Fruit fly (Drosophila melanogaster) whole organism, embryonic: ENCODE results near the gene CG33927.

Experiments used
- Adf1 ChIP-seq: fragments of 200-800 bp; sonication (Bioruptor generic); IDR thresholded peaks from 2 replicates; pipeline ENCODE4 v1.3.6; 2022; ENCODE audit warnings: missing biosample characterization, missing genetic modification characterization
- Atf-2 ChIP-seq: fragments of 200-800 bp; sonication (Bioruptor generic); optimal IDR thresholded peaks from 2 replicates; lab custom pipeline; 2016; ENCODE audit warnings: missing biosample characterization, missing genetic modification characterization
- Blimp-1 ChIP-seq: fragments of 200-800 bp; sonication (Bioruptor generic); optimal IDR thresholded peaks from 3 replicates; lab custom pipeline; 2018; ENCODE audit warnings: missing biosample characterization, missing genetic modification characterization, mild to moderate bottlenecking, moderate library complexity, missing genetic modification reagents
- CG1024 ChIP-seq: fragments of 200-800 bp; sonication (Bioruptor generic); IDR thresholded peaks from 2 replicates; pipeline ENCODE4 v1.3.6; 2022; ENCODE audit warnings: missing biosample characterization, missing genetic modification characterization
- CG13775 ChIP-seq: fragments of 200-800 bp; sonication (Bioruptor generic); optimal IDR thresholded peaks from 3 replicates; lab custom pipeline; 2017; ENCODE audit warnings: missing biosample characterization, mild to moderate bottlenecking, missing genetic modification characterization
- CG1603 ChIP-seq: fragments of 200-800 bp; sonication (Bioruptor generic); optimal IDR thresholded peaks from 2 replicates; lab custom pipeline; 2019; ENCODE audit warnings: missing biosample characterization, mild to moderate bottlenecking, missing genetic modification characterization, moderate library complexity
- CG2129 ChIP-seq: fragments of 200-800 bp; sonication (Bioruptor generic); IDR thresholded peaks from 2 replicates; pipeline ENCODE4 v1.3.6; 2022; ENCODE audit warnings: missing biosample characterization, missing genetic modification characterization; ENCODE audit not compliant: partially characterized antibody
- CG2875 ChIP-seq: fragments of 200-800 bp; sonication (Bioruptor generic); optimal IDR thresholded peaks from 2 replicates; lab custom pipeline; 2017; ENCODE audit warnings: missing biosample characterization, mild to moderate bottlenecking, missing genetic modification characterization, missing genetic modification reagents
- CG43689 ChIP-seq: fragments of 200-800 bp; sonication (Bioruptor generic); IDR thresholded peaks from 2 replicates; pipeline ENCODE4 v1.3.6; 2022; ENCODE audit warnings: missing biosample characterization, missing genetic modification characterization
- CG7372 ChIP-seq: fragments of 200-800 bp; sonication (Bioruptor generic); IDR thresholded peaks from 2 replicates; pipeline ENCODE4 v1.3.6; 2022; ENCODE audit warnings: missing biosample characterization, missing genetic modification characterization
- CG8765 ChIP-seq: fragments of 200-800 bp; sonication (Bioruptor generic); IDR thresholded peaks from 2 replicates; pipeline ENCODE4 v1.3.6; 2022; ENCODE audit warnings: missing biosample characterization, missing genetic modification characterization
- CG8924 ChIP-seq: fragments of 200-800 bp; optimal IDR thresholded peaks from 3 replicates; lab custom pipeline; 2019; ENCODE audit warnings: missing biosample characterization, mild to moderate bottlenecking, missing genetic modification characterization, moderate library complexity
- CTCF ChIP-seq: fragments of 200-800 bp; sonication (Bioruptor generic); optimal IDR thresholded peaks from 2 replicates; lab custom pipeline; 2017; ENCODE audit warnings: missing biosample characterization, mild to moderate bottlenecking, missing genetic modification characterization, moderate library complexity
- CrebB ChIP-seq: fragments of 200-800 bp; sonication (Bioruptor generic); optimal IDR thresholded peaks from 3 replicates; lab custom pipeline; 2018; ENCODE audit warnings: missing biosample characterization, mild to moderate bottlenecking, missing genetic modification characterization
- Dek ChIP-seq: fragments of 200-800 bp; sonication (Bioruptor generic); optimal IDR thresholded peaks from 3 replicates; lab custom pipeline; 2019; ENCODE audit warnings: missing biosample characterization, mild to moderate bottlenecking, missing genetic modification characterization, moderate library complexity
- Dip3 ChIP-seq: fragments of 200-800 bp; sonication (Bioruptor generic); optimal IDR thresholded peaks from 3 replicates; lab custom pipeline; 2016; ENCODE audit warnings: missing biosample characterization, missing genetic modification characterization
- Drgx ChIP-seq: fragments of 200-800 bp; sonication (Bioruptor generic); IDR thresholded peaks from 2 replicates; pipeline ENCODE4 v1.3.6; 2022; ENCODE audit warnings: missing biosample characterization, missing genetic modification characterization
- Fer3 ChIP-seq: fragments of 200-800 bp; sonication (Bioruptor generic); optimal IDR thresholded peaks from 2 replicates; lab custom pipeline; 2018; ENCODE audit warnings: missing biosample characterization, mild to moderate bottlenecking, missing genetic modification characterization, moderate library complexity
- H2.0 ChIP-seq: fragments of 200-800 bp; sonication (Bioruptor generic); IDR thresholded peaks from 2 replicates; pipeline ENCODE4 v1.3.6; 2022; ENCODE audit warnings: missing biosample characterization, missing genetic modification characterization
- Med ChIP-seq: fragments of 200-800 bp; sonication (Bioruptor generic); peaks from one replicate; lab custom pipeline; 2016; ENCODE audit warnings: missing biosample characterization, missing genetic modification characterization, mild to moderate bottlenecking, inconsistent platforms, moderate library complexity
- Poxn ChIP-seq: fragments of 200-800 bp; sonication (Bioruptor generic); IDR thresholded peaks from 2 replicates; pipeline ENCODE4 v1.3.6; 2022; ENCODE audit warnings: missing biosample characterization, missing genetic modification characterization
- Sox100B ChIP-seq: fragments of 200-800 bp; sonication (Bioruptor generic); optimal IDR thresholded peaks from 3 replicates; lab custom pipeline; 2018; ENCODE audit warnings: missing biosample characterization, mild to moderate bottlenecking, missing genetic modification characterization
- Sox102F ChIP-seq: fragments of 200-800 bp; sonication (Bioruptor generic); optimal IDR thresholded peaks from 2 replicates; lab custom pipeline; 2018; ENCODE audit warnings: missing biosample characterization, mild to moderate bottlenecking, missing genetic modification characterization, moderate library complexity
- Stat92E ChIP-seq, 3 experiments: fragments of >200 bp in 2 of 3; fragments of 200-800 bp in 1 of 3; sonication (Bioruptor generic) in 1 of 3; optimal IDR thresholded peaks; 2 replicates each; lab custom pipeline; 2017 to 2019; ENCODE audit warnings: missing biosample characterization in 3 of 3, missing genetic modification characterization in 3 of 3, mild to moderate bottlenecking in 1 of 3, moderate library complexity in 1 of 3
- TFAM ChIP-seq: fragments of 200-800 bp; sonication (Bioruptor generic); optimal IDR thresholded peaks from 2 replicates; lab custom pipeline; 2017; ENCODE audit warnings: missing biosample characterization, missing genetic modification characterization, inconsistent platforms
- ac ChIP-seq: fragments of 200-800 bp; sonication (Bioruptor generic); optimal IDR thresholded peaks from 3 replicates; lab custom pipeline; 2017; ENCODE audit warnings: missing biosample characterization, mild to moderate bottlenecking, missing genetic modification characterization
- bigmax ChIP-seq: fragments of 200-800 bp; sonication (Bioruptor generic); optimal IDR thresholded peaks from 2 replicates; lab custom pipeline; 2018; ENCODE audit warnings: missing biosample characterization, mild to moderate bottlenecking, missing genetic modification characterization
- bsh ChIP-seq, 2 experiments: fragments of 200-800 bp; sonication (Bioruptor generic); optimal IDR thresholded peaks; 2 replicates each; lab custom pipeline; 2017 to 2018; ENCODE audit warnings: mild to moderate bottlenecking in 2 of 2, missing biosample characterization in 2 of 2, missing genetic modification characterization in 2 of 2, moderate library complexity in 1 of 2
- cas ChIP-seq: fragments of 200-800 bp; sonication (Bioruptor generic); IDR thresholded peaks from 2 replicates; pipeline ENCODE4 v1.3.6; 2022; ENCODE audit warnings: missing biosample characterization, missing genetic modification characterization
- chif ChIP-seq, 2 experiments: fragments of 200-800 bp; sonication (Bioruptor generic); optimal IDR thresholded peaks; 3 replicates each; lab custom pipeline; 2016; ENCODE audit warnings: missing biosample characterization in 2 of 2, missing genetic modification characterization in 2 of 2
- esg ChIP-seq: fragments of 200-800 bp; sonication (Bioruptor generic); conservative IDR thresholded peaks from 2 replicates; pipeline ENCODE4 v1.3.6; 2022; ENCODE audit warnings: missing biosample characterization, missing genetic modification characterization
- ewg ChIP-seq: fragments of 200-800 bp; sonication (Bioruptor generic); optimal IDR thresholded peaks from 3 replicates; lab custom pipeline; 2017; ENCODE audit warnings: mild to moderate bottlenecking, missing biosample characterization, missing genetic modification reagents, missing genetic modification characterization
- fru ChIP-seq: fragments of >200 bp; optimal IDR thresholded peaks from 2 replicates; lab custom pipeline; 2017
- ftz-f1 ChIP-seq: fragments of 200-800 bp; sonication (Bioruptor generic); optimal IDR thresholded peaks from 2 replicates; lab custom pipeline; 2016; ENCODE audit warnings: missing biosample characterization, missing genetic modification characterization
- fu2 ChIP-seq: fragments of 200-800 bp; sonication (Bioruptor generic); optimal IDR thresholded peaks from 2 replicates; lab custom pipeline; 2016; ENCODE audit warnings: missing biosample characterization, missing genetic modification characterization
- lmd ChIP-seq: fragments of 200-800 bp; sonication (Bioruptor generic); IDR thresholded peaks from 2 replicates; pipeline ENCODE4 v1.3.6; 2022; ENCODE audit warnings: missing biosample characterization, missing genetic modification characterization
- luna ChIP-seq: fragments of 200-800 bp; sonication (Bioruptor generic); optimal IDR thresholded peaks from 2 replicates; lab custom pipeline; 2016; ENCODE audit warnings: missing biosample characterization, missing genetic modification characterization
- pnt ChIP-seq: fragments of 200-800 bp; sonication (Bioruptor generic); optimal IDR thresholded peaks from 3 replicates; lab custom pipeline; 2016; ENCODE audit warnings: missing biosample characterization, missing genetic modification characterization
- ro ChIP-seq: fragments of 200-800 bp; sonication (Bioruptor generic); IDR thresholded peaks from 2 replicates; pipeline ENCODE4 v1.3.6; 2022; ENCODE audit warnings: missing biosample characterization, missing genetic modification characterization
- sc ChIP-seq, 3 experiments: fragments of >200 bp in 2 of 3; fragments of 200-800 bp in 1 of 3; sonication (Bioruptor generic) in 1 of 3; optimal IDR thresholded peaks; 2 replicates in 2 of 3; 3 replicates in 1 of 3; lab custom pipeline; 2017; ENCODE audit warnings: mild to moderate bottlenecking in 1 of 3, missing biosample characterization in 1 of 3, missing genetic modification characterization in 1 of 3, missing genetic modification reagents in 1 of 3
- sd ChIP-seq: fragments of 200-800 bp; sonication (Bioruptor generic); optimal IDR thresholded peaks from 3 replicates; lab custom pipeline; 2018; ENCODE audit warnings: missing biosample characterization, mild to moderate bottlenecking, missing genetic modification characterization, moderate library complexity
- sens ChIP-seq: fragments of 200-800 bp; sonication (Bioruptor generic); peaks from one replicate; lab custom pipeline; 2016; ENCODE audit warnings: missing biosample characterization, missing genetic modification characterization
- sim ChIP-seq: fragments of 200-800 bp; sonication (Bioruptor generic); IDR thresholded peaks from 2 replicates; pipeline ENCODE4 v1.3.6; 2022; ENCODE audit warnings: missing biosample characterization, missing genetic modification characterization
- slp2 ChIP-seq: fragments of 200-800 bp; sonication (Bioruptor generic); optimal IDR thresholded peaks from 2 replicates; lab custom pipeline; 2016; ENCODE audit warnings: missing biosample characterization, missing genetic modification characterization
- stc ChIP-seq: fragments of 200-800 bp; sonication (Bioruptor generic); IDR thresholded peaks from 2 replicates; pipeline ENCODE4 v1.3.6; 2022; ENCODE audit warnings: missing biosample characterization, missing genetic modification characterization
- wek ChIP-seq: fragments of 200-800 bp; sonication (Bioruptor generic); optimal IDR thresholded peaks from 3 replicates; lab custom pipeline; 2018; ENCODE audit warnings: missing biosample characterization, mild to moderate bottlenecking, missing genetic modification characterization, moderate library complexity
- zen2 ChIP-seq: fragments of 200-800 bp; sonication (Bioruptor generic); IDR thresholded peaks from 3 replicates; pipeline ENCODE4 v1.3.6; 2022; ENCODE audit warnings: missing biosample characterization, missing genetic modification characterization; ENCODE audit not compliant: partially characterized antibody
- zf30C ChIP-seq: fragments of 200-800 bp; sonication (Bioruptor generic); optimal IDR thresholded peaks from 3 replicates; lab custom pipeline; 2018; ENCODE audit warnings: missing biosample characterization, mild to moderate bottlenecking, missing genetic modification characterization

CG33927 gene

dm6 chr3R:4687207-4687606 is 3.2 kb downstream of the CG33927 start:
- TF ChIP-seq Sox102F (GFP tag; lab: Kevin White, UChicago) (no peak), Atf-2 (no peak), CTCF (no peak), CG1603 (tag; lab: Kevin White, UChicago) (peak; percentile 0), CG1024 (no peak), ro (GFP tag; lab: Robert Waterston, UW) (no peak), sd (peak; percentile 2), Stat92E (GFP tag; optimal IDR thresholded peaks at IDR 0.05; lab: Kevin White, UChicago) (no peak), CrebB (tag; lab: Kevin White, UChicago) (no peak), CG2129 (GFP tag; lab: Robert Waterston, UW) (no peak), fu2 (GFP tag; lab: Kevin White, UChicago) (no peak), pnt (no peak), Sox100B (no peak), sens (GFP tag; lab: Kevin White, UChicago) (peak; percentile 84), bigmax (GFP tag; lab: Kevin White, UChicago) (no peak), CG43689 (GFP tag; lab: Robert Waterston, UW) (no peak), Blimp-1 (GFP tag; lab: Kevin White, UChicago) (peak; percentile 14), esg (GFP tag; lab: Robert Waterston, UW) (no peak), luna (GFP tag; lab: Kevin White, UChicago) (no peak), ftz-f1 (GFP tag; lab: Kevin White, UChicago) (no peak), Poxn (GFP tag; lab: Robert Waterston, UW) (no peak), slp2 (no peak), wek (no peak), Drgx (GFP tag; lab: Robert Waterston, UW) (peak; percentile 78), Dip3 (GFP tag; lab: Kevin White, UChicago) (no peak), Fer3 (tag; lab: Kevin White, UChicago) (no peak), CG7372 (no peak), CG2875 (no peak), cas (GFP tag; lab: Robert Waterston, UW) (no peak), CG13775 (GFP tag; lab: Kevin White, UChicago) (no peak), stc (GFP tag; lab: Robert Waterston, UW) (no peak), chif (GFP tag; optimal IDR thresholded peaks at IDR 0.05; lab: Kevin White, UChicago) (no peak), TFAM (no peak), sc (optimal IDR thresholded peaks at IDR 0.05; lab: Kevin White, UChicago) (no peak), sc (GFP tag; optimal IDR thresholded peaks at IDR 0.05; lab: Kevin White, UChicago) (no peak), Med (GFP tag; lab: Kevin White, UChicago) (peak; percentile 47), zf30C (GFP tag; lab: Kevin White, UChicago) (no peak), lmd (GFP tag; lab: Robert Waterston, UW) (no peak), fru (lab: Kevin White, UChicago) (no peak), bsh (GFP tag; optimal IDR thresholded peaks at IDR 0.05; lab: Kevin White, UChicago) (peak; percentile 13 to 60), Dek (tag; lab: Kevin White, UChicago) (no peak), zen2 (GFP tag; lab: Robert Waterston, UW) (no peak), CG8924 (no peak), Adf1 (GFP tag; lab: Robert Waterston, UW) (no peak), sim (GFP tag; lab: Robert Waterston, UW) (no peak), H2.0 (GFP tag; lab: Robert Waterston, UW) (no peak), ewg (no peak), CG8765 (GFP tag; lab: Robert Waterston, UW) (no peak), ac (GFP tag; lab: Kevin White, UChicago) (no peak)
- TF ChIP-seq, all 482 proteins: peak for 7
